Fruit fly (Drosophila melanogaster): Measurements from ENCODE around the gene Or71a.

The Or71a gene

dm6 chr3L:15101639-15102413 is 23.6 kb upstream of the Or71a start (continued):
- TF ChIP-seq CG13123 (GFP tag; optimal IDR thresholded peaks at IDR 0.05) (no peak), unpg (GFP tag; optimal IDR thresholded peaks at IDR 0.05) (no peak), CG2129 (GFP tag; IDR thresholded peaks at IDR 0.05; ENCODE audit: partially characterized antibody) (no peak), CG33557 (GFP tag; optimal IDR thresholded peaks at IDR 0.05) (no peak), p53 (GFP tag; optimal IDR thresholded peaks at IDR 0.05) (no peak), CG11504 (tag; optimal IDR thresholded peaks at IDR 0.05) (peak; percentile 23), ssp (GFP tag; IDR thresholded peaks at IDR 0.05) (no peak), Ssrp (tag; optimal IDR thresholded peaks at IDR 0.05) (no peak), grau (tag; optimal IDR thresholded peaks at IDR 0.05) (peak; percentile 76), Hmr (GFP tag; optimal IDR thresholded peaks at IDR 0.05) (no peak), pb (GFP tag; optimal IDR thresholded peaks at IDR 0.05) (no peak), oc (tag; optimal IDR thresholded peaks at IDR 0.05) (no peak), nerfin-2 (GFP tag; IDR thresholded peaks at IDR 0.05; ENCODE audit: partially characterized antibody) (no peak), CG10654 (GFP tag; optimal IDR thresholded peaks at IDR 0.05) (no peak), HLH54F (GFP tag; optimal IDR thresholded peaks at IDR 0.05) (no peak), CG17568 (GFP tag; optimal IDR thresholded peaks at IDR 0.05) (no peak), CG10979 (tag; optimal IDR thresholded peaks at IDR 0.05) (no peak), D19A (tag; optimal IDR thresholded peaks at IDR 0.05) (no peak), chinmo (GFP tag; IDR thresholded peaks at IDR 0.05; ENCODE audit: partially characterized antibody) (no peak), peb (GFP tag; IDR thresholded peaks at IDR 0.05) (no peak), usp (GFP tag; optimal IDR thresholded peaks at IDR 0.05) (no peak), CG10431 (GFP tag; optimal IDR thresholded peaks at IDR 0.05) (no peak), CG10274 (GFP tag; optimal IDR thresholded peaks at IDR 0.05) (no peak), zfh2 (GFP tag; optimal IDR thresholded peaks at IDR 0.05) (no peak), ttk (GFP tag; IDR thresholded peaks at IDR 0.05) (no peak), zen2 (GFP tag; IDR thresholded peaks at IDR 0.05; ENCODE audit: partially characterized antibody) (no peak), CG3163 (GFP tag; optimal IDR thresholded peaks at IDR 0.05) (peak; percentile 28), org-1 (GFP tag; optimal IDR thresholded peaks at IDR 0.05) (no peak), Dip3 (GFP tag; optimal IDR thresholded peaks at IDR 0.05) (no peak), ara (GFP tag; IDR thresholded peaks at IDR 0.05) (no peak), CG1647 (GFP tag; optimal IDR thresholded peaks at IDR 0.05) (no peak), CG17802 (tag; optimal IDR thresholded peaks at IDR 0.05) (no peak), nerfin-1 (tag; optimal IDR thresholded peaks at IDR 0.05) (no peak), CG1602 (GFP tag; optimal IDR thresholded peaks at IDR 0.05) (no peak), twi (tag; optimal IDR thresholded peaks at IDR 0.05) (no peak), CG10267 (tag; optimal IDR thresholded peaks at IDR 0.05) (no peak), ash1 (GFP tag; optimal IDR thresholded peaks at IDR 0.05) (no peak), HmgZ (tag; optimal IDR thresholded peaks at IDR 0.05) (no peak), eyg (GFP tag; optimal IDR thresholded peaks at IDR 0.05) (peak; percentile 10), zen (tag; optimal IDR thresholded peaks at IDR 0.05) (peak; percentile 8), CG6854 (GFP tag; optimal IDR thresholded peaks at IDR 0.05) (peak; percentile 46), CG11560 (tag; IDR thresholded peaks at IDR 0.05) (no peak), abd-A (tag; optimal IDR thresholded peaks at IDR 0.05) (peak; percentile 59), nmo (GFP tag; optimal IDR thresholded peaks at IDR 0.05) (peak; percentile 4), pho (GFP tag; optimal IDR thresholded peaks at IDR 0.05) (no peak), MTF-1 (GFP tag; optimal IDR thresholded peaks at IDR 0.05; ENCODE audit: borderline replicate concordance) (no peak), gcm (GFP tag; optimal IDR thresholded peaks at IDR 0.05) (no peak), CG7963 (GFP tag; IDR thresholded peaks at IDR 0.05; ENCODE audit: partially characterized antibody) (no peak), stwl (tag; optimal IDR thresholded peaks at IDR 0.05) (no peak)
